Worm (Caenorhabditis elegans): ENCODE data around the gene eppl-1.

The eppl-1 gene

ce11 chrIV:8428492-8428891, 23.1 kb downstream of the eppl-1 start (continued):
- TF ChIP-seq fkh-10 (GFP tag; optimal IDR thresholded peaks at IDR 0.05) (no peak), fax-1 (tag; optimal IDR thresholded peaks at IDR 0.05) (no peak), elt-4 (tag; optimal IDR thresholded peaks at IDR 0.05) (no peak), lin-11 (tag; optimal IDR thresholded peaks at IDR 0.05) (no peak), unc-42 (tag; optimal IDR thresholded peaks at IDR 0.05) (peak; percentile 37), eyg-1 (tag; optimal IDR thresholded peaks at IDR 0.05) (no peak), ceh-22 (tag; optimal IDR thresholded peaks at IDR 0.05) (no peak), hlh-30 (tag; optimal IDR thresholded peaks at IDR 0.05; ENCODE audit: insufficient read depth) (peak; percentile 32), ceh-45 (GFP tag; IDR thresholded peaks at IDR 0.05) (no peak), zip-5 (tag; optimal IDR thresholded peaks at IDR 0.05) (no peak), F13H6.1 (tag; optimal IDR thresholded peaks at IDR 0.05) (no peak), unc-55 (GFP tag; optimal IDR thresholded peaks at IDR 0.05) (peak; percentile 5), elt-2 (tag; optimal IDR thresholded peaks at IDR 0.05) (peak; percentile 52), pros-1 (tag; optimal IDR thresholded peaks at IDR 0.05) (no peak), unc-3 (GFP tag; conservative IDR thresholded peaks at IDR 0.05) (no peak), unc-3 (tag; optimal IDR thresholded peaks at IDR 0.05) (no peak), ahr-1 (tag; optimal IDR thresholded peaks at IDR 0.05) (no peak), K09A11.1 (tag; optimal IDR thresholded peaks at IDR 0.05; ENCODE audit: insufficient read depth) (no peak), ama-1 (optimal IDR thresholded peaks at IDR 0.05) (peak; percentile 96), pax-1 (tag; optimal IDR thresholded peaks at IDR 0.05) (no peak), hlh-13 (GFP tag; optimal IDR thresholded peaks at IDR 0.05) (no peak), unc-86 (tag; optimal IDR thresholded peaks at IDR 0.05) (no peak), fkh-6 (tag; optimal IDR thresholded peaks at IDR 0.05) (no peak), mec-3 (tag; optimal IDR thresholded peaks at IDR 0.05; ENCODE audit: borderline replicate concordance) (no peak), odd-2 (tag; optimal IDR thresholded peaks at IDR 0.05) (no peak), ceh-14 (tag; optimal IDR thresholded peaks at IDR 0.05) (no peak), dmd-4 (tag; optimal IDR thresholded peaks at IDR 0.05; ENCODE audit: borderline replicate concordance) (no peak), hlh-6 (tag; optimal IDR thresholded peaks at IDR 0.05) (no peak), tbx-2 (tag; optimal IDR thresholded peaks at IDR 0.05) (peak; percentile 68), sdc-2 (tag; optimal IDR thresholded peaks at IDR 0.05) (no peak), ref-2 (tag; optimal IDR thresholded peaks at IDR 0.05) (peak; percentile 19)

- TF ChIP-seq ceh-18 (tag; optimal IDR thresholded peaks at IDR 0.05) (no peak), fkh-10 (GFP tag; optimal IDR thresholded peaks at IDR 0.05) (no peak), unc-3 (GFP tag; conservative IDR thresholded peaks at IDR 0.05) (no peak), unc-3 (tag; optimal IDR thresholded peaks at IDR 0.05) (no peak), ceh-45 (GFP tag; IDR thresholded peaks at IDR 0.05) (no peak), nhr-11 (tag; optimal IDR thresholded peaks at IDR 0.05) (no peak), sdc-2 (tag; optimal IDR thresholded peaks at IDR 0.05) (no peak), pha-4 (tag; optimal IDR thresholded peaks at IDR 0.05) (no peak), ets-4 (tag; optimal IDR thresholded peaks at IDR 0.05) (no peak), T23F11.4 (GFP tag; optimal IDR thresholded peaks at IDR 0.05) (no peak), che-1 (tag; optimal IDR thresholded peaks at IDR 0.05) (no peak), pat-9 (tag; optimal IDR thresholded peaks at IDR 0.05) (no peak), pqm-1 (tag; optimal IDR thresholded peaks at IDR 0.05) (no peak), sox-2 (GFP tag; IDR thresholded peaks at IDR 0.05) (no peak), ceh-48 (tag; optimal IDR thresholded peaks at IDR 0.05) (no peak), elt-2 (tag; optimal IDR thresholded peaks at IDR 0.05) (no peak), unc-55 (GFP tag; optimal IDR thresholded peaks at IDR 0.05) (no peak), hlh-15 (tag; optimal IDR thresholded peaks at IDR 0.05) (no peak), ceh-19 (GFP tag; optimal IDR thresholded peaks at IDR 0.05) (no peak)
These were observed 25.0 kb downstream of the eppl-1 start, which contains the start of the genes T26A8.3 and tmem-231 for ce11 chrIV:8426537-8426936. T26A8.3 (minus strand) TSS chrIV:8426637. tmem-231 (plus strand) TSS chrIV:8426785.
